Worm (Caenorhabditis elegans): ENCODE measurements around the gene smf-1.

smf-1 gene

DNA sequence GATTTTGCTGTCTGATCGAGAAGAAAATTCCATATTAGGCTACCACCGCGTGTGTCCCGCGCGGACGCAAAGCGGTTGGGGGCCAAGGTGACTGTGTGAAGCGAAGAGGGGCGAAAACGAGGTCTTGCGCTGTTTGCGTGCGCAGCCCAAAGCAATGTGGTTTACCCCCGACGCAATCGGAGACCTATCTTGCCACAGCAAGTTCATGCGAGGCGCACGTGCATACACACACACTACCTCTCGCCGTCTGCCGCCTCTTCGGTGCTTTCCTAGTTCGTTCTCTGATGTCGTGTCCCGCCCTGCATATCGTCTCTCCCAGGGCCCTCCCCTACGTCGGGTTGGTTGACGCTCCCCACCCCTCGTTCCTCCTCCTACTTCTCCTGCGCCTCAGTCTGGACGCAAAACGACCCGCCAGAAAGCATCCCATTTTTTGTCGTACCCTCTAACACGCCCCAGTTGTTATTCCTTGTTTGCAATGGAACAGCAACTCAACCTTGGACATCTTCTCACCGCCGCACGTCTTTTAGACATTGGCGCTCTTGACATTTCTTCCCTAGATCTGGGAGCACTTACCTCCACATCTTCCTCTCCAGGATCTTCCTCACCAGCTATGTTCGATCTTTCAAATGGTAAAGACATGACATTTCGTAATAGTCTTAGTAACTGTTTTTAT is 19.3 kb upstream of the smf-1 start, which contains the start of gene mdl-1:
Gene mdl-1, plus strand, starts transcription at position 341 of the 673 bp plus-strand sequence.
- TF ChIP-seq unc-62 (GFP tag; optimal IDR thresholded peaks at IDR 0.05) (peak; percentile 51), ces-1 (GFP tag; optimal IDR thresholded peaks at IDR 0.05) (peak; percentile 39), ceh-39 (tag; optimal IDR thresholded peaks at IDR 0.05) (no peak), nhr-12 (tag; optimal IDR thresholded peaks at IDR 0.05) (no peak), nhr-237 (tag; optimal IDR thresholded peaks at IDR 0.05) (peak; percentile 64), tbx-8 (GFP tag; optimal IDR thresholded peaks at IDR 0.05) (peak; percentile 65), ceh-83 (GFP tag; optimal IDR thresholded peaks at IDR 0.05) (peak; percentile 67), nhr-76 (tag; optimal IDR thresholded peaks at IDR 0.05) (peak; percentile 61), elt-3 (tag; optimal IDR thresholded peaks at IDR 0.05) (peak; percentile 65), drap-1 (GFP tag; optimal IDR thresholded peaks at IDR 0.05) (peak; percentile 76), cnd-1 (tag; optimal IDR thresholded peaks at IDR 0.05) (no peak), mep-1 (tag; optimal IDR thresholded peaks at IDR 0.05) (peak; percentile 35), bed-3 (GFP tag; optimal IDR thresholded peaks at IDR 0.05) (peak; percentile 46), pha-4 (tag; optimal IDR thresholded peaks at IDR 0.05) (peak; percentile 98), ham-2 (GFP tag; optimal IDR thresholded peaks at IDR 0.05) (peak; percentile 100), hlh-1 (tag; optimal IDR thresholded peaks at IDR 0.05) (peak; percentile 23), snpc-4 (tag; optimal IDR thresholded peaks at IDR 0.05) (no peak), M03D4.4 (tag; optimal IDR thresholded peaks at IDR 0.05) (peak; percentile 56), elt-1 (tag; optimal IDR thresholded peaks at IDR 0.05; ENCODE audit: borderline replicate concordance, insufficient read depth) (peak; percentile 81), unc-39 (tag; optimal IDR thresholded peaks at IDR 0.05) (peak; percentile 81), sptf-1 (tag; optimal IDR thresholded peaks at IDR 0.05) (peak; percentile 89), unc-120 (tag; optimal IDR thresholded peaks at IDR 0.05; ENCODE audit: poor library complexity, severe bottlenecking) (peak; percentile 80), nhr-2 (tag; optimal IDR thresholded peaks at IDR 0.05) (peak; percentile 48), zip-8 (tag; optimal IDR thresholded peaks at IDR 0.05) (peak; percentile 38), nhr-28 (tag; optimal IDR thresholded peaks at IDR 0.05) (no peak), lsy-2 (tag; optimal IDR thresholded peaks at IDR 0.05) (peak; percentile 51), ztf-11 (tag; optimal IDR thresholded peaks at IDR 0.05) (peak; percentile 76), flh-1 (GFP tag; optimal IDR thresholded peaks at IDR 0.05) (no peak), mab-5 (tag; optimal IDR thresholded peaks at IDR 0.05) (no peak), blmp-1 (tag; optimal IDR thresholded peaks at IDR 0.05) (peak; percentile 11), ceh-43 (GFP tag; optimal IDR thresholded peaks at IDR 0.05) (peak; percentile 60), mls-2 (tag; optimal IDR thresholded peaks at IDR 0.05) (peak; percentile 82), lin-32 (GFP tag; optimal IDR thresholded peaks at IDR 0.05) (no peak), lin-13 (tag; optimal IDR thresholded peaks at IDR 0.05) (peak; percentile 72), sem-2 (GFP tag; optimal IDR thresholded peaks at IDR 0.05) (no peak)

DNA sequence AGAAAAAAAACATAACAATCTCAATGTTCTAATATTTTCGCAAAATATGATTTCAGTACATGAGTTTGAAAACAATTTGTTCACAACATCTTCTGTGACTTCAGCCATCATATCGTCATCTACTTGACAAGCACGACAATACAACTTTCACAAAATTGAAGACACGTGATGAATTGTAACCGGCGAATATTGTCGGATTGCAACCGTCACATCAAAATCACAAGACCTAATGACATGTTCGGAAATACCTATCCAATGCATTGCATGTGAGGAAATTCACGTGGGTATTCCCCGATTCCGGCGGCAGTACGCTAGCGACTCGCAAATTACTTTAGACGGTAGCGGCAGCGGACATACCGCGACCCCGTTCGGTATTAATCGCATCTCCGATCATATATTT is 18.7 kb upstream of the smf-1 start:
- TF ChIP-seq drap-1 (GFP tag; optimal IDR thresholded peaks at IDR 0.05) (no peak), unc-39 (tag; optimal IDR thresholded peaks at IDR 0.05) (no peak), ham-2 (GFP tag; optimal IDR thresholded peaks at IDR 0.05) (no peak), unc-62 (GFP tag; optimal IDR thresholded peaks at IDR 0.05) (peak; percentile 52), elt-1 (tag; optimal IDR thresholded peaks at IDR 0.05; ENCODE audit: borderline replicate concordance, insufficient read depth) (no peak)

DNA sequence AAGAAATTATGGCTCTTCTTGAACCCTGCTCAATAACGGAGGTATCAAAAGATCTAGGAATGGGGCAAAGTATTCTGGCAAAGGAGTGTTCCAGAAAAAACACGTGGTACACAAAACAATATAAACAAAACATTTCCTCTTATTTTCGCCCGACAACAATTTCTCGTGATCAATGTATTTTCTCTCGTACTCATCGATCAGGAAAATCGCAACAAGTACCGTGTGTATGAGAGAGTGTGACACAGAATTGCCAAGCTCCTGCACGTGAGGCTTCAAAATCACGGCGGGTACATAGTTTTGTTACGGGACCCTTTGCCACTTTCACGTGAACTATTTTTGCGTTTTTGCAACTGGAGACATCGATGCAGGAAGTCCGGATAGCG is 18.1 kb upstream of the smf-1 start:
- TF ChIP-seq tbx-8 (GFP tag; optimal IDR thresholded peaks at IDR 0.05) (no peak), lin-32 (GFP tag; optimal IDR thresholded peaks at IDR 0.05) (no peak), nhr-28 (tag; optimal IDR thresholded peaks at IDR 0.05) (no peak), elt-3 (tag; optimal IDR thresholded peaks at IDR 0.05) (no peak), M03D4.4 (tag; optimal IDR thresholded peaks at IDR 0.05) (no peak), nhr-12 (tag; optimal IDR thresholded peaks at IDR 0.05) (no peak), bed-3 (GFP tag; optimal IDR thresholded peaks at IDR 0.05) (no peak), lin-13 (tag; optimal IDR thresholded peaks at IDR 0.05) (no peak), blmp-1 (tag; optimal IDR thresholded peaks at IDR 0.05) (no peak), sptf-1 (tag; optimal IDR thresholded peaks at IDR 0.05) (no peak), cnd-1 (tag; optimal IDR thresholded peaks at IDR 0.05) (no peak), snpc-4 (tag; optimal IDR thresholded peaks at IDR 0.05) (no peak), nhr-237 (tag; optimal IDR thresholded peaks at IDR 0.05) (no peak), ztf-11 (tag; optimal IDR thresholded peaks at IDR 0.05) (no peak)

All from whole organism, mixed stage, embryonic.